Fruit fly (Drosophila melanogaster): ENCODE data around the gene CG32075.

Gene CG32075

DNA sequence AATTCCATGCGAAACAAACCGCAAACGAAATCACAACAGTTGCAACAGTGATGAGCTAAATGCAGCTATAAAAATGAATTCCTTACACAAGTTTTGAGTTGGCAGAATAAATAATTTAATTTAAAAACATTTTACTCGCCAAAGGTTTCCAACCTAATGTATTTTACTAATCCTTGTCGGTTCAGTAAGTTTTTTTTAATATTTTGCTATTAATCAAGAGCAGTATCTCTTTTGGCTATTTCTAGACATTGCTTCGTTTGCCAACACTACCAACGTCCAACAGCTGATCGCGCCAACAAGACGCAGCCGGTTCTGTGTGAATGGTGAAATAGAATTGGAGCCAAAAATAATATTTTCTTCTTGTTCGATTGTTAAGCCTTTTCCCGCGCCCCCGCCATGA is at the start of gene CG32075, which contains the start of the genes CG45101 and SuUR:
TSS of gene CG32075 (minus strand) at position 253 of the 400 bp plus-strand sequence.
TSS of gene CG45101 (plus strand) at position 303 of the 400 bp plus-strand sequence.
TSS of gene SuUR (plus strand) at position 303 of the 400 bp plus-strand sequence.
- peak; percentile 89 for TF ChIP-seq Mnt (GFP tag; optimal IDR thresholded peaks at IDR 0.05)
- peak; percentile 92 for TF ChIP-seq Crg-1 (GFP tag; optimal IDR thresholded peaks at IDR 0.05)
- peak; percentile 91 for TF ChIP-seq toe (GFP tag; optimal IDR thresholded peaks at IDR 0.05)
- peak; percentile 71 for TF ChIP-seq tj (GFP tag; optimal IDR thresholded peaks at IDR 0.05)
- TF ChIP-seq kay (GFP tag; ENCODE audit: borderline replicate concordance) = no peak
- peak; percentile 82 for TF ChIP-seq Clk (GFP tag; optimal IDR thresholded peaks at IDR 0.05)
- TF ChIP-seq CG5204 (GFP tag; optimal IDR thresholded peaks at IDR 0.05) = no peak
- TF ChIP-seq CG1620 (GFP tag; optimal IDR thresholded peaks at IDR 0.05) = peak; percentile 96
- TF ChIP-seq CG14711 (tag; optimal IDR thresholded peaks at IDR 0.05) = peak; percentile 76
- peak; percentile 80 for TF ChIP-seq pad (GFP tag; optimal IDR thresholded peaks at IDR 0.05)
- TF ChIP-seq Hr96 (GFP tag; optimal IDR thresholded peaks at IDR 0.05) = no peak
- TF ChIP-seq CG7101 (tag; optimal IDR thresholded peaks at IDR 0.05) = peak; percentile 87
- no peak for TF ChIP-seq cnc (optimal IDR thresholded peaks at IDR 0.05)
- peak; percentile 70 for TF ChIP-seq CG33017 (tag; optimal IDR thresholded peaks at IDR 0.05)
- peak; percentile 90 for TF ChIP-seq bab1 (GFP tag; optimal IDR thresholded peaks at IDR 0.05)
- peak; percentile 85 for TF ChIP-seq CG12768 (GFP tag; optimal IDR thresholded peaks at IDR 0.05)
- TF ChIP-seq CG11617 (GFP tag; optimal IDR thresholded peaks at IDR 0.05) = peak; percentile 85
- no peak for TF ChIP-seq cic (GFP tag; optimal IDR thresholded peaks at IDR 0.05)
- TF ChIP-seq CG7045 (GFP tag; optimal IDR thresholded peaks at IDR 0.05) = peak; percentile 71
- peak; percentile 59 for TF ChIP-seq ovo (GFP tag; optimal IDR thresholded peaks at IDR 0.05)

DNA sequence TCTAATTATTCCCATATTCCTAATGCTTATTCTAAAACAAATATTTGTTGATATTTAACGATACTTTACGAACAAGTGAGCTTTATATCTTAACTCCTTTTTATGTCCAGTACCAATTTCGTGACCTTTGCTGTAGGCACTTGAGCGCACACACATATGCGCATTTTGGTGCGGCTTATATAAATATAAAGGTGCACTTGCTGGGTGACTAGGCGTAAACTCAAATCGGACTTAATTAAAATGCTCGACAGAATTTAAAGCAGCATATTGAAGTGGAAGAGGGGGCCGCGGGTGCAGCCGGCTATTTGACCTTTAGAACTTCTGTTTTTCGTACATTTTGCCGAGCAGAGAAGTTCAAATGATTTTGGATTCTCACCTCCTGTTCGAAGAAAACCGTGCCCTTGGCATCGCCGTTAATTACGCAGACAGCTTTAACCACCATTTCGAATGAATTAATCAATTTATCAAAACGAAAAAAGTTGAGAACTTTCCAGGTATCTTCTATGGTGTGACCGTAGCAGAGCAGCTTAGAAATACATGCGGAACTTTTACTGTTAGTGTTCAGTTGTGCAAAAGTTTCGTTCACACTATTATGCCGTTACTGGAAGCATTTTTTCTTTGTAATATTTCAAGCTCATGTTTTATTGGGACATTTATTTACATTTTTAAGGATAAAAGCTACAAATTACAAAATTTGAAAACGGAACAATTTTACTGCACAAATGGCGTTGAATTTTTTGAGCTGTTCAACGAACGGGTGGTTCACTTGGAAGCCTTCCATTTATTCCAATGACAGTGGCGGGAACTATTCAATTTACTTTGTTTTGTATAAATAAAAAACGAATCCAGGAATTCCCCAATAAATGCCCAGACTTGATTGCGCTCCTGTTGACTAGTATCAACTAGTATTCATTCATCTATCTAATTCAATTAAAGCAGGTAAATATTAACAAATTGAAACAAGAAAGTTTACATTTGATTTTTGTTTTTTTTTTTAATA is 48.8 kb upstream of the CG32075 start, which contains the start of gene Sod1:
TSS of gene Sod1 (minus strand) at position 543 of the 1,000 bp plus-strand sequence.
- no peak for TF ChIP-seq pad (GFP tag; optimal IDR thresholded peaks at IDR 0.05)
- no peak for TF ChIP-seq CG7045 (GFP tag; optimal IDR thresholded peaks at IDR 0.05)
- no peak for TF ChIP-seq Crg-1 (GFP tag; optimal IDR thresholded peaks at IDR 0.05)
- peak; percentile 38 for TF ChIP-seq kay (GFP tag; ENCODE audit: borderline replicate concordance)
- peak in 1 of 2 experiments; percentile 89 for TF ChIP-seq cnc (optimal IDR thresholded peaks at IDR 0.05)
- peak; percentile 62 for TF ChIP-seq ovo (GFP tag; optimal IDR thresholded peaks at IDR 0.05)
- TF ChIP-seq Hr96 (GFP tag; optimal IDR thresholded peaks at IDR 0.05) = no peak
- TF ChIP-seq toe (GFP tag; optimal IDR thresholded peaks at IDR 0.05) = no peak
- TF ChIP-seq CG12768 (GFP tag; optimal IDR thresholded peaks at IDR 0.05) = peak; percentile 92
- peak; percentile 58 for TF ChIP-seq CG11617 (GFP tag; optimal IDR thresholded peaks at IDR 0.05)
- peak; percentile 35 for TF ChIP-seq CG1620 (GFP tag; optimal IDR thresholded peaks at IDR 0.05)
- TF ChIP-seq bab1 (GFP tag; optimal IDR thresholded peaks at IDR 0.05) = peak; percentile 48
- peak; percentile 28 for TF ChIP-seq cic (GFP tag; optimal IDR thresholded peaks at IDR 0.05)
- peak; percentile 32 for TF ChIP-seq Mnt (GFP tag; optimal IDR thresholded peaks at IDR 0.05)
- TF ChIP-seq tj (GFP tag; optimal IDR thresholded peaks at IDR 0.05) = peak; percentile 37
- no peak for TF ChIP-seq CG33017 (tag; optimal IDR thresholded peaks at IDR 0.05)
- peak; percentile 47 for TF ChIP-seq CG7101 (tag; optimal IDR thresholded peaks at IDR 0.05)
- no peak for TF ChIP-seq Clk (GFP tag; optimal IDR thresholded peaks at IDR 0.05)

DNA sequence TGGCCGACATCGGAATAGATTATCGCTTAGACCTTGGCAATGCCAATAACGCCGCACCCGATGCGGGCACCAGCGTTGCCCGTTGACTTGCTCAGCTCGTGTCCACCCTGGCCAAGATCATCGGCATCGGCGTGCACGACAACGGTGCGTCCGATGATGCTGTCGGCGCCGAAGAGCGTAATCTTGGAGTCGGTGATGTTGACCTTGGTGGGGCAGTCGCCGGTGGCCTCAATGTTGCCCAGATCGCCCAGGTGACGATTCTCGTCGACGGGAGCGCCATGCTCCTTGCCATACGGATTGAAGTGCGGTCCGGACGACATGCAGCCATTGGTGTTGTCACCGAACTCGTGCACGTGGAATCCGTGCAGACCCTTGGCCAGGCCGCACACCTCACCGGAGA is 47.7 kb upstream of the CG32075 start:
- no peak for TF ChIP-seq CG5204 (GFP tag; optimal IDR thresholded peaks at IDR 0.05)
- no peak for TF ChIP-seq kay (GFP tag; ENCODE audit: borderline replicate concordance)
- no peak for TF ChIP-seq cnc (optimal IDR thresholded peaks at IDR 0.05)
- TF ChIP-seq CG14711 (tag; optimal IDR thresholded peaks at IDR 0.05) = no peak
- TF ChIP-seq cic (GFP tag; optimal IDR thresholded peaks at IDR 0.05) = no peak
- no peak for TF ChIP-seq tj (GFP tag; optimal IDR thresholded peaks at IDR 0.05)
- no peak for TF ChIP-seq Crg-1 (GFP tag; optimal IDR thresholded peaks at IDR 0.05)
- no peak for TF ChIP-seq CG12768 (GFP tag; optimal IDR thresholded peaks at IDR 0.05)
- no peak for TF ChIP-seq CG7045 (GFP tag; optimal IDR thresholded peaks at IDR 0.05)
- TF ChIP-seq CG11617 (GFP tag; optimal IDR thresholded peaks at IDR 0.05) = no peak
- no peak for TF ChIP-seq CG7101 (tag; optimal IDR thresholded peaks at IDR 0.05)
- no peak for TF ChIP-seq ovo (GFP tag; optimal IDR thresholded peaks at IDR 0.05)
- no peak for TF ChIP-seq CG1620 (GFP tag; optimal IDR thresholded peaks at IDR 0.05)

DNA sequence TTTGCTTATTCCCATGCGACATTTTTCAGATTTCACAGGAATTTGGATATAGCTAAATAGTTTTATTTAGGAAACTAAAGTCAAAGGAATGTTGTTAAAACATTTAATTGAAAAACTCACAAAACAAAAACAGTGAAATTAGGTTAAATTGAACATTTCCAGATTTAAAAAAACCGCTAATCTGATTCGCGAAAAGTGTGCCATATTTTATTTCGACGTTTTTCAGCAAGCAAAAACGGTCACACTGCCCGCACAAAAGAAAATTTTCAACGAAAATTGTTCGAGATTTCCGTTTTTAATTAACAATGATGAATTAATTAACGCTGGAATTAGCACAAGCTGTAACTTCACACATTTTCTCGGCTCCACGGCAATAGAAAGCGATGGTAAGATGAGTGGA is 44.7 kb upstream of the CG32075 start, which contains the start of the genes CG34012 and emei:
TSS of gene CG34012 (minus strand) at position 52 of the 400 bp plus-strand sequence.
TSS of gene emei (plus strand) at position 237 of the 400 bp plus-strand sequence.
- TF ChIP-seq tj (GFP tag; optimal IDR thresholded peaks at IDR 0.05) = no peak
- no peak for TF ChIP-seq CG33017 (tag; optimal IDR thresholded peaks at IDR 0.05)
- TF ChIP-seq CG7045 (GFP tag; optimal IDR thresholded peaks at IDR 0.05) = no peak
- no peak for TF ChIP-seq kay (GFP tag; ENCODE audit: borderline replicate concordance)
- no peak for TF ChIP-seq CG7101 (tag; optimal IDR thresholded peaks at IDR 0.05)
- TF ChIP-seq toe (GFP tag; optimal IDR thresholded peaks at IDR 0.05) = no peak
- TF ChIP-seq Hr96 (GFP tag; optimal IDR thresholded peaks at IDR 0.05) = no peak
- no peak for TF ChIP-seq pad (GFP tag; optimal IDR thresholded peaks at IDR 0.05)
- TF ChIP-seq CG1620 (GFP tag; optimal IDR thresholded peaks at IDR 0.05) = no peak
- TF ChIP-seq bab1 (GFP tag; optimal IDR thresholded peaks at IDR 0.05) = no peak
- no peak for TF ChIP-seq CG5204 (GFP tag; optimal IDR thresholded peaks at IDR 0.05)
- no peak for TF ChIP-seq cic (GFP tag; optimal IDR thresholded peaks at IDR 0.05)
- TF ChIP-seq CG14711 (tag; optimal IDR thresholded peaks at IDR 0.05) = no peak
- no peak for TF ChIP-seq Clk (GFP tag; optimal IDR thresholded peaks at IDR 0.05)
- TF ChIP-seq CG11617 (GFP tag; optimal IDR thresholded peaks at IDR 0.05) = no peak
- TF ChIP-seq ovo (GFP tag; optimal IDR thresholded peaks at IDR 0.05) = no peak
- no peak for TF ChIP-seq Mnt (GFP tag; optimal IDR thresholded peaks at IDR 0.05)
- TF ChIP-seq cnc (optimal IDR thresholded peaks at IDR 0.05) = no peak

DNA sequence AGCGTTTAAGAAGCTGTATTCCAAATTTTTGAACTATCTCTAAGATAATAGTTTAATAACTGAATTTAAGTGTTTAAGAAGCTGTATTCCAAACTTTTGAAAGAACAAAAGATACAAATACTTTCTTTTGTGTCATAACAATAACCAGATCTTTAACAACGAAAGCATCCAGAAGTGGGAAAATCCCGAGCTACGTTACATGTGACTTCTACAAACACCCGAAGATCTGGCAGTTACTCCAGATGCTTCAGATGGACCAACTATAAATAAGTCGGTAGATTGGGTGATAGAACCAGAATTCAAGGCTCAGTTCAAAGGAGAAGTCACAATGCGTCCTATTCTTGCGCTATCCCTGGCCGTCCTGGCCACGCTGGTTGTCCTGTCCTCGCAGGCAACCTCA is 43.2 kb upstream of the CG32075 start, which contains the start of gene CG12522:
TSS of gene CG12522 (plus strand) at position 301 of the 400 bp plus-strand sequence.
- TF ChIP-seq CG5204 (GFP tag; optimal IDR thresholded peaks at IDR 0.05) (no peak), Mnt (GFP tag; optimal IDR thresholded peaks at IDR 0.05) (no peak), CG12768 (GFP tag; optimal IDR thresholded peaks at IDR 0.05) (no peak)

All from whole organism, adult.